Fruit fly (Drosophila melanogaster): ENCODE measurements around the gene CG8032.

Gene CG8032

DNA sequence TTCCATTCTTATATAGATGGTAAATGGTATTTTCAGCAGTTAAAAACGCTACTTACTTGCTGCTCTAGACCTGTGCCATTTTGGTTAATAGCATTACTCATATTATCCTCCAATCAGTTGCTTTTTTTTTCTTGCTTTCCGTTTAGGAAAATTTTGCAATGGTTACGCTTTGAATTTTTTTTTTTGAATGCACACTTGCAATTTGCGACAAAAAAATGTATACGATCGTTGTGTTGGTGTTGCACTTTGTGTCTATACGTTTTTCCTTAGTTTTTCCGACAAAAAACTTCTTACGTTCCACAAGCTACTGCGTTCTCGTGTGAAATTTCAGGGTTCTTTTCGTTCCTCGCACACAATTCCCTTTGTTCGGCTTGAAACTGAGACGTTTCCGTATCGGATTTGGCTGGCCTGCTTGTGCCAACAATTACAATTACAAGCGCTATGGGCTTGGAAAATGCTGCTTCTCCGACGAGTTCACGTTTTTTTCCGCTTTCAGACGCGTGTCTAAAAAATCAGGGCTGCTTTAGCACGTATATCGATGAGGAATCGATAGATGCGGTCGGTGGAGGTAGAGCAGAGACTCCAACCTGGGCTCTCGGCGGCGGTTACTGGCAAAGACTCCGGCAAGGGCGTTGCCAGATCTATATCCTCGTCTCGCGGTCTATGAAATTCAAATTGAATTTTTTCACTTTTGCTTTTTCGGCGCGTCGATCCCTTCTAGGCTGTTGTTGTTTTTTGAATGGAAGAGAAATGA is 3.8 kb upstream of the CG8032 start (continued):
- peak; percentile 81 for TF ChIP-seq sna (GFP tag; IDR thresholded peaks at IDR 0.05; ENCODE audit: partially characterized antibody)
- no peak for TF ChIP-seq fd96Cb (tag; optimal IDR thresholded peaks at IDR 0.05)
- peak; percentile 92 for TF ChIP-seq CG16813 (GFP tag; IDR thresholded peaks at IDR 0.05; ENCODE audit: partially characterized antibody)
- TF ChIP-seq Dref (GFP tag; IDR thresholded peaks at IDR 0.05): peak; percentile 99
- no peak for TF ChIP-seq CG3838 (GFP tag; optimal IDR thresholded peaks at IDR 0.05)
- no peak for TF ChIP-seq wor (GFP tag; IDR thresholded peaks at IDR 0.05)
- peak; percentile 63 for TF ChIP-seq NC2β (GFP tag; optimal IDR thresholded peaks at IDR 0.05)
- TF ChIP-seq wek (GFP tag; optimal IDR thresholded peaks at IDR 0.05): no peak
- no peak for TF ChIP-seq Nf-YB (GFP tag; optimal IDR thresholded peaks at IDR 0.05)
- TF ChIP-seq oc (tag; optimal IDR thresholded peaks at IDR 0.05): no peak
- TF ChIP-seq Dad (GFP tag; optimal IDR thresholded peaks at IDR 0.05): peak; percentile 65
- peak; percentile 42; the same call in 1 of the 2 replicates for TF ChIP-seq CG10321 (GFP tag; IDR thresholded peaks at IDR 0.05)
- peak in 1 of 2 experiments; percentile 19 for TF ChIP-seq Pdp1 (GFP tag; optimal IDR thresholded peaks at IDR 0.05)
- TF ChIP-seq exex (tag; optimal IDR thresholded peaks at IDR 0.05): no peak
- peak; percentile 81 for TF ChIP-seq jumu (GFP tag; optimal IDR thresholded peaks at IDR 0.05)
- TF ChIP-seq Stat92E (GFP tag; optimal IDR thresholded peaks at IDR 0.05): peak in 1 of 3 experiments; percentile 59
- TF ChIP-seq CG33557 (GFP tag; optimal IDR thresholded peaks at IDR 0.05): peak; percentile 51
- no peak for TF ChIP-seq CG1602 (GFP tag; optimal IDR thresholded peaks at IDR 0.05)
- TF ChIP-seq chinmo (GFP tag; IDR thresholded peaks at IDR 0.05; ENCODE audit: partially characterized antibody): peak; percentile 93; the same call in 3 of the 4 replicates
- peak; percentile 94 for TF ChIP-seq hb (GFP tag; IDR thresholded peaks at IDR 0.05; ENCODE audit: partially characterized antibody)
- TF ChIP-seq CG33213 (GFP tag; optimal IDR thresholded peaks at IDR 0.05): peak; percentile 75
- peak; percentile 45 for TF ChIP-seq CG3065 (GFP tag; optimal IDR thresholded peaks at IDR 0.05)
- peak; percentile 47 for TF ChIP-seq CG32767 (GFP tag; IDR thresholded peaks at IDR 0.05)
- no peak for TF ChIP-seq Ssrp (tag; optimal IDR thresholded peaks at IDR 0.05)
- no peak for TF ChIP-seq Optix (GFP tag; IDR thresholded peaks at IDR 0.05)
- peak; percentile 93 for TF ChIP-seq Myb (GFP tag; optimal IDR thresholded peaks at IDR 0.05)
- TF ChIP-seq lola (GFP tag; optimal IDR thresholded peaks at IDR 0.05): no peak
- TF ChIP-seq CkIIα-i1 (GFP tag; IDR thresholded peaks at IDR 0.05): no peak
- TF ChIP-seq peb (GFP tag; IDR thresholded peaks at IDR 0.05): no peak
- TF ChIP-seq Oaz (GFP tag; IDR thresholded peaks at IDR 0.05): no peak
- TF ChIP-seq pita (GFP tag; optimal IDR thresholded peaks at IDR 0.05): peak; percentile 88
- TF ChIP-seq CG8359 (GFP tag; optimal IDR thresholded peaks at IDR 0.05; ENCODE audit: borderline replicate concordance): no peak
- TF ChIP-seq zen (tag; optimal IDR thresholded peaks at IDR 0.05): peak; percentile 50
- TF ChIP-seq Gug (GFP tag; IDR thresholded peaks at IDR 0.05): no peak; the same call in 3 of the 4 replicates
- no peak for TF ChIP-seq org-1 (GFP tag; optimal IDR thresholded peaks at IDR 0.05)
- peak; percentile 54 for TF ChIP-seq Nf-YC (tag; optimal IDR thresholded peaks at IDR 0.05)
- peak; percentile 67 for TF ChIP-seq pfk (GFP tag; optimal IDR thresholded peaks at IDR 0.05)
- TF ChIP-seq Gsc (GFP tag; IDR thresholded peaks at IDR 0.05): no peak
- TF ChIP-seq GATAe (GFP tag; conservative IDR thresholded peaks at IDR 0.05): no peak; the same call in 1 of the 2 replicates
- TF ChIP-seq ems (GFP tag; optimal IDR thresholded peaks at IDR 0.05): peak; percentile 53
- TF ChIP-seq CG1024 (GFP tag; IDR thresholded peaks at IDR 0.05): 0 out of 2 replicates have a peak, but pooled peaks have one; percentile 6
- no peak for TF ChIP-seq Atf3 (GFP tag; optimal IDR thresholded peaks at IDR 0.05)
- TF ChIP-seq CG6791 (GFP tag; IDR thresholded peaks at IDR 0.05; ENCODE audit: partially characterized antibody): peak; percentile 92
- TF ChIP-seq otp (GFP tag; IDR thresholded peaks at IDR 0.05): no peak; the same call in 2 of the 3 replicates
- TF ChIP-seq nerfin-2 (GFP tag; IDR thresholded peaks at IDR 0.05; ENCODE audit: partially characterized antibody): peak; percentile 60
- TF ChIP-seq trh (GFP tag; optimal IDR thresholded peaks at IDR 0.05): no peak
- TF ChIP-seq Opbp (GFP tag; IDR thresholded peaks at IDR 0.05; ENCODE audit: partially characterized antibody): peak; percentile 94
- TF ChIP-seq CG6254 (GFP tag; optimal IDR thresholded peaks at IDR 0.05): no peak
